Fruit fly (Drosophila melanogaster): Measurements from ENCODE around the gene CG15172.

CG15172 gene

DNA sequence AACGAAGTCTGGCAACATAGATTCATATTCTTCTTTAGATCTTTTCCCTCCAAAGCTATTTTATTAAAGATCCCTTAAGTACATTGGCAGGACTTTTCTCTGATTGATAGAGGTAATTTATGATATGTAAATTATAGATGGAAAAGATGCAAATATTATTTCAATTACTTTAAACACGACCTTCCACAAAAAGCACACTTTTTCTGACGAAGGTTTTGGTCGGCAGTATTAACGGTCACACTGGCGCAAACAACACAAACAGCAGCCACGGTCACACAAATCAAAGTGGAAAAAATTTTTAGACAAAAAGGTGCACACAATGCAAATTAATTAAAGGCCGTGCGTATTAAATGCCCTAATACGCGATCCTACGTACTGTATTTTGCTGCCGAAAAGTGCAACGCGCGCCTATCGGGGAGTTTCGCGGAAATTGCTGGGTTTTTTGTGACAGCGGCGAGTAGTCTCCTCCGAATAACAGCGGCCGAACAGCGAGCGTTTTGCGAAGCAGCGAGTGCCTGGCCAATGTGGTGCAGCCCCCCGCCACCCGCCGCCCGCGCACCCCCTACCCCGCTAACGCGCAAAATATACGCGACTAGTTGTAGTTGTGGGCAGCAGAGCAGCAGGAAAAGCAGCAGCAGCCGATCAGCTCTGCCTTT lies 31.8 kb downstream of the CG15172 start, which contains the start of gene CG10492 (continued):
- TF ChIP-seq CG3847 (GFP tag; IDR thresholded peaks at IDR 0.05) (peak; percentile 52; the same call in 1 of the 2 replicates), corto (GFP tag; optimal IDR thresholded peaks at IDR 0.05) (no peak), CG17802 (tag; optimal IDR thresholded peaks at IDR 0.05) (no peak), Dip2 (GFP tag; IDR thresholded peaks at IDR 0.05) (no peak), CG30403 (GFP tag; optimal IDR thresholded peaks at IDR 0.05) (no peak), CG34422 (GFP tag; IDR thresholded peaks at IDR 0.05) (peak; percentile 83), CG2199 (GFP tag; IDR thresholded peaks at IDR 0.05) (0 out of 3 replicates have a peak, but pooled peaks have one; percentile 15), ERR (GFP tag; optimal IDR thresholded peaks at IDR 0.05) (no peak), vfl (GFP tag; optimal IDR thresholded peaks at IDR 0.05) (no peak), CG17361 (GFP tag; IDR thresholded peaks at IDR 0.05) (peak; percentile 23; the same call in 1 of the 3 replicates), CTCF (GFP tag; optimal IDR thresholded peaks at IDR 0.05) (peak; percentile 37), ci (GFP tag; IDR thresholded peaks at IDR 0.05) (peak; percentile 49; the same call in 1 of the 3 replicates), CHES-1-like (GFP tag; optimal IDR thresholded peaks at IDR 0.05) (no peak), trem (tag; optimal IDR thresholded peaks at IDR 0.05) (peak; percentile 90), cato (GFP tag; optimal IDR thresholded peaks at IDR 0.05; ENCODE audit: borderline replicate concordance) (no peak), pb (GFP tag; optimal IDR thresholded peaks at IDR 0.05) (no peak), sc (optimal IDR thresholded peaks at IDR 0.05) (no peak), sc (GFP tag; optimal IDR thresholded peaks at IDR 0.05) (no peak), bbx (GFP tag; IDR thresholded peaks at IDR 0.05; ENCODE audit: partially characterized antibody) (no peak), bab2 (GFP tag; optimal IDR thresholded peaks at IDR 0.05) (no peak), pros (GFP tag; optimal IDR thresholded peaks at IDR 0.05) (no peak), en (GFP tag; optimal IDR thresholded peaks at IDR 0.05) (no peak), Vsx1 (GFP tag; optimal IDR thresholded peaks at IDR 0.05) (no peak), repo (GFP tag; optimal IDR thresholded peaks at IDR 0.05) (no peak), Ets97D (GFP tag; optimal IDR thresholded peaks at IDR 0.05) (peak; percentile 65), Mes4 (GFP tag; optimal IDR thresholded peaks at IDR 0.05) (no peak), hbn (GFP tag; IDR thresholded peaks at IDR 0.05; ENCODE audit: partially characterized antibody) (no peak), Rx (GFP tag; IDR thresholded peaks at IDR 0.05) (no peak), CG12659 (GFP tag; optimal IDR thresholded peaks at IDR 0.05) (peak; percentile 68), CG2120 (GFP tag; optimal IDR thresholded peaks at IDR 0.05) (no peak), knrl (GFP tag; IDR thresholded peaks at IDR 0.05; ENCODE audit: partially characterized antibody) (0 out of 3 replicates have a peak, but pooled peaks have one; percentile 33), pum (GFP tag; optimal IDR thresholded peaks at IDR 0.05) (no peak), Fer3 (tag; optimal IDR thresholded peaks at IDR 0.05) (no peak), Hr39 (optimal IDR thresholded peaks at IDR 0.05) (no peak), vnd (GFP tag; IDR thresholded peaks at IDR 0.05; ENCODE audit: partially characterized antibody) (no peak), CG8281 (tag; optimal IDR thresholded peaks at IDR 0.05) (no peak), CG9727 (GFP tag; optimal IDR thresholded peaks at IDR 0.05) (no peak), CG13775 (GFP tag; optimal IDR thresholded peaks at IDR 0.05) (no peak), CG15011 (GFP tag; optimal IDR thresholded peaks at IDR 0.05) (no peak), CG6654 (GFP tag; optimal IDR thresholded peaks at IDR 0.05) (no peak), CG17912 (GFP tag; optimal IDR thresholded peaks at IDR 0.05) (no peak), cg (GFP tag; optimal IDR thresholded peaks at IDR 0.05) (no peak), pfk (GFP tag; optimal IDR thresholded peaks at IDR 0.05) (no peak), CG2712 (tag; optimal IDR thresholded peaks at IDR 0.05) (peak; percentile 24), lola (GFP tag; optimal IDR thresholded peaks at IDR 0.05) (no peak), Optix (GFP tag; IDR thresholded peaks at IDR 0.05) (no peak), CG33213 (GFP tag; optimal IDR thresholded peaks at IDR 0.05) (peak; percentile 35), CG4820 (GFP tag; optimal IDR thresholded peaks at IDR 0.05) (no peak), Fer1 (GFP tag; optimal IDR thresholded peaks at IDR 0.05) (peak; percentile 24), CG8290 (GFP tag; optimal IDR thresholded peaks at IDR 0.05) (no peak), CG8290 (tag; optimal IDR thresholded peaks at IDR 0.05) (no peak)
